Fruit fly (Drosophila melanogaster) whole organism, prepupa: ENCODE results near the gene CG31792.
A peak's percentile ranks its signal among the peaks of the same experiment; 100 is the strongest.

Experiments
- Blimp-1 ChIP-seq: fragments of 200-800 bp; sonication (Bioruptor generic); optimal IDR thresholded peaks from 3 replicates; lab custom pipeline; 2017; ENCODE audit warnings: missing biosample characterization, missing genetic modification characterization, mild to moderate bottlenecking, moderate library complexity, missing genetic modification reagents
- CG10631 ChIP-seq: fragments of 200-800 bp; sonication (Bioruptor generic); optimal IDR thresholded peaks from 2 replicates; lab custom pipeline; 2016; ENCODE audit warnings: missing biosample characterization, missing genetic modification characterization
- CG10669 ChIP-seq: fragments of 200-800 bp; sonication (Bioruptor generic); optimal IDR thresholded peaks from 3 replicates; lab custom pipeline; 2018; ENCODE audit warnings: missing biosample characterization, mild to moderate bottlenecking, missing genetic modification characterization, moderate library complexity
- CG11294 ChIP-seq: fragments of 200-800 bp; sonication (Bioruptor generic); IDR thresholded peaks from 2 replicates; pipeline ENCODE4 v1.3.6; 2022; ENCODE audit warnings: missing biosample characterization, missing genetic modification characterization
- CG11762 ChIP-seq: fragments of 200-800 bp; sonication (Bioruptor generic); optimal IDR thresholded peaks from 3 replicates; lab custom pipeline; 2016; ENCODE audit warnings: missing biosample characterization, missing genetic modification characterization; ENCODE audit not compliant: insufficient read depth
- CG11902 ChIP-seq: fragments of 200-800 bp; sonication (Bioruptor generic); optimal IDR thresholded peaks from 3 replicates; lab custom pipeline; 2016; ENCODE audit warnings: missing biosample characterization, missing genetic modification characterization
- CG15336 ChIP-seq: fragments of 200-800 bp; sonication (Bioruptor generic); IDR thresholded peaks from 2 replicates; pipeline ENCODE4 v1.3.6; 2022; ENCODE audit warnings: missing biosample characterization, missing genetic modification characterization
- CG1621 ChIP-seq: fragments of 200-800 bp; sonication (Bioruptor generic); optimal IDR thresholded peaks from 3 replicates; lab custom pipeline; 2018; ENCODE audit warnings: missing biosample characterization, mild to moderate bottlenecking, missing genetic modification characterization
- CG16779 ChIP-seq: fragments of 200-800 bp; sonication (Bioruptor generic); optimal IDR thresholded peaks from 3 replicates; lab custom pipeline; 2017; ENCODE audit warnings: missing biosample characterization, mild to moderate bottlenecking, missing genetic modification characterization
- CG3032 ChIP-seq: fragments of 200-800 bp; optimal IDR thresholded peaks from 2 replicates; lab custom pipeline; 2019; ENCODE audit warnings: missing biosample characterization, mild to moderate bottlenecking, missing genetic modification characterization, moderate library complexity
- CG31627 ChIP-seq: fragments of 200-800 bp; sonication (Bioruptor generic); optimal IDR thresholded peaks from 3 replicates; lab custom pipeline; 2016; ENCODE audit warnings: missing biosample characterization, missing genetic modification characterization
- CG32006 ChIP-seq: fragments of 200-800 bp; sonication (Bioruptor generic); optimal IDR thresholded peaks from 3 replicates; lab custom pipeline; 2017; ENCODE audit warnings: missing biosample characterization, mild to moderate bottlenecking, missing genetic modification characterization
- CG34406 ChIP-seq: fragments of 200-800 bp; sonication (Bioruptor generic); optimal IDR thresholded peaks from 3 replicates; lab custom pipeline; 2016; ENCODE audit warnings: missing biosample characterization, missing genetic modification characterization
- CG3919 ChIP-seq: fragments of 200-800 bp; sonication (Bioruptor generic); optimal IDR thresholded peaks from 3 replicates; lab custom pipeline; 2016; ENCODE audit warnings: missing biosample characterization, missing genetic modification characterization
- CG4318 ChIP-seq: fragments of 200-800 bp; sonication (Bioruptor generic); optimal IDR thresholded peaks from 3 replicates; lab custom pipeline; 2017; ENCODE audit warnings: missing biosample characterization, mild to moderate bottlenecking, missing genetic modification characterization
- CG6163 ChIP-seq: fragments of 200-800 bp; sonication (Bioruptor generic); IDR thresholded peaks from 3 replicates; pipeline ENCODE4 v1.3.6; 2022; ENCODE audit warnings: missing biosample characterization, missing genetic modification characterization
- CG6276 ChIP-seq: fragments of 200-800 bp; sonication (Bioruptor generic); optimal IDR thresholded peaks from 2 replicates; lab custom pipeline; 2017; ENCODE audit warnings: missing biosample characterization, mild to moderate bottlenecking, missing genetic modification characterization
- CG6792 ChIP-seq: fragments of 200-800 bp; sonication (Bioruptor generic); optimal IDR thresholded peaks from 3 replicates; lab custom pipeline; 2016; ENCODE audit warnings: missing biosample characterization, missing genetic modification characterization
- CG6808 ChIP-seq: fragments of 200-800 bp; sonication (Bioruptor generic); optimal IDR thresholded peaks from 3 replicates; lab custom pipeline; 2017; ENCODE audit warnings: missing biosample characterization, missing genetic modification characterization, mild to moderate bottlenecking, moderate library complexity, missing genetic modification reagents
- CG6854 ChIP-seq: fragments of 200-800 bp; sonication (Bioruptor generic); optimal IDR thresholded peaks from 2 replicates; lab custom pipeline; 2017; ENCODE audit warnings: missing biosample characterization, mild to moderate bottlenecking, missing genetic modification characterization
- CG8119 ChIP-seq: fragments of 200-800 bp; sonication (Bioruptor generic); IDR thresholded peaks from 3 replicates; pipeline ENCODE4 v1.3.6; 2022; ENCODE audit warnings: missing biosample characterization, missing genetic modification characterization
- CG8319 ChIP-seq: fragments of 200-800 bp; sonication (Bioruptor generic); optimal IDR thresholded peaks from 3 replicates; lab custom pipeline; 2016; ENCODE audit warnings: missing biosample characterization, missing genetic modification characterization
- CG9139 ChIP-seq: fragments of 200-800 bp; sonication (Bioruptor generic); optimal IDR thresholded peaks from 3 replicates; lab custom pipeline; 2017; ENCODE audit warnings: missing biosample characterization, mild to moderate bottlenecking, missing genetic modification characterization
- Eip75B ChIP-seq: fragments of 200-800 bp; sonication (Bioruptor generic); optimal IDR thresholded peaks from 3 replicates; lab custom pipeline; 2016; ENCODE audit warnings: missing biosample characterization, missing genetic modification characterization
- Eip78C ChIP-seq: fragments of 200-800 bp; sonication (Bioruptor generic); peaks from one replicate; lab custom pipeline; 2016; ENCODE audit warnings: missing biosample characterization, missing genetic modification characterization
- Ets21C ChIP-seq: fragments of 200-800 bp; sonication (Bioruptor generic); optimal IDR thresholded peaks from 3 replicates; lab custom pipeline; 2016; ENCODE audit warnings: missing biosample characterization, missing genetic modification characterization
- Ets96B ChIP-seq: fragments of 200-800 bp; optimal IDR thresholded peaks from 2 replicates; lab custom pipeline; 2019; ENCODE audit warnings: missing biosample characterization, mild to moderate bottlenecking, missing genetic modification characterization, moderate library complexity
- Hr38 ChIP-seq: sonication (Bioruptor generic); optimal IDR thresholded peaks from 2 replicates; lab custom pipeline; 2016; ENCODE audit warnings: missing biosample characterization, missing genetic modification characterization
- Hr39 ChIP-seq: fragments of 200-800 bp; sonication (Bioruptor generic); optimal IDR thresholded peaks from 2 replicates; lab custom pipeline; 2016; ENCODE audit warnings: missing biosample characterization, missing genetic modification characterization
- Hr4 ChIP-seq: fragments of 200-800 bp; sonication (Bioruptor generic); optimal IDR thresholded peaks from 3 replicates; lab custom pipeline; 2016; ENCODE audit warnings: missing biosample characterization, missing genetic modification characterization
- Lpt ChIP-seq: fragments of 200-800 bp; sonication (Bioruptor generic); optimal IDR thresholded peaks from 3 replicates; lab custom pipeline; 2016; ENCODE audit warnings: missing biosample characterization, missing genetic modification characterization
- Met ChIP-seq: fragments of 200-800 bp; sonication (Bioruptor generic); optimal IDR thresholded peaks from 3 replicates; lab custom pipeline; 2016; ENCODE audit warnings: missing biosample characterization, missing genetic modification characterization
- OdsH ChIP-seq: fragments of 200-800 bp; sonication (Bioruptor generic); optimal IDR thresholded peaks from 3 replicates; lab custom pipeline; 2016; ENCODE audit warnings: missing biosample characterization, missing genetic modification characterization
- Sox102F ChIP-seq: fragments of 200-800 bp; sonication (Bioruptor generic); optimal IDR thresholded peaks from 2 replicates; lab custom pipeline; 2016; ENCODE audit warnings: missing biosample characterization, mild to moderate bottlenecking, missing genetic modification characterization
- Sox14 ChIP-seq: fragments of 200-800 bp; sonication (Bioruptor generic); optimal IDR thresholded peaks from 3 replicates; lab custom pipeline; 2016; ENCODE audit warnings: missing biosample characterization, missing genetic modification characterization
- Sox15 ChIP-seq: fragments of 200-800 bp; sonication (Bioruptor generic); optimal IDR thresholded peaks from 3 replicates; lab custom pipeline; 2016; ENCODE audit warnings: missing biosample characterization, missing genetic modification characterization
- achi ChIP-seq: fragments of 200-800 bp; sonication (Bioruptor generic); optimal IDR thresholded peaks from 3 replicates; lab custom pipeline; 2016; ENCODE audit warnings: missing biosample characterization, missing genetic modification characterization
- acj6 ChIP-seq: fragments of 200-800 bp; sonication (Bioruptor generic); optimal IDR thresholded peaks from 3 replicates; lab custom pipeline; 2016; ENCODE audit warnings: missing biosample characterization, missing genetic modification characterization
- dsx ChIP-seq: fragments of 200-800 bp; optimal IDR thresholded peaks from 3 replicates; lab custom pipeline; 2019; ENCODE audit warnings: missing biosample characterization, mild to moderate bottlenecking, missing genetic modification characterization, moderate library complexity; ENCODE audit not compliant: poor library complexity, severe bottlenecking
- eg ChIP-seq: fragments of 200-800 bp; sonication (Bioruptor generic); IDR thresholded peaks from 3 replicates; pipeline ENCODE4 v1.3.6; 2022; ENCODE audit warnings: missing biosample characterization, missing genetic modification characterization
- esn ChIP-seq: fragments of 200-800 bp; sonication (Bioruptor generic); optimal IDR thresholded peaks from 2 replicates; lab custom pipeline; 2016; ENCODE audit warnings: missing biosample characterization, mild to moderate bottlenecking, missing genetic modification characterization, moderate library complexity
- fd85E ChIP-seq: fragments of 200-800 bp; sonication (Bioruptor generic); optimal IDR thresholded peaks from 3 replicates; lab custom pipeline; 2016; ENCODE audit warnings: missing biosample characterization, missing genetic modification characterization
- lz ChIP-seq: fragments of 200-800 bp; sonication (Bioruptor generic); optimal IDR thresholded peaks from 3 replicates; lab custom pipeline; 2016; ENCODE audit warnings: missing biosample characterization, missing genetic modification characterization
- net ChIP-seq: fragments of 200-800 bp; sonication (Bioruptor generic); optimal IDR thresholded peaks from 3 replicates; lab custom pipeline; 2016; ENCODE audit warnings: missing biosample characterization, missing genetic modification characterization
- pdm3 ChIP-seq: fragments of 200-800 bp; sonication (Bioruptor generic); optimal IDR thresholded peaks from 3 replicates; lab custom pipeline; 2016; ENCODE audit warnings: missing biosample characterization, missing genetic modification characterization
- salr ChIP-seq, 2 experiments: fragments of 200-800 bp; sonication (Bioruptor generic); optimal IDR thresholded peaks; 3 replicates each; lab custom pipeline; 2016 to 2018; ENCODE audit warnings: missing biosample characterization in 2 of 2, missing genetic modification characterization in 2 of 2, mild to moderate bottlenecking in 1 of 2
- spab ChIP-seq: fragments of 200-800 bp; sonication (Bioruptor generic); optimal IDR thresholded peaks from 2 replicates; lab custom pipeline; 2017; ENCODE audit warnings: missing biosample characterization, mild to moderate bottlenecking, missing genetic modification characterization, missing genetic modification reagents
- topi ChIP-seq: fragments of 200-800 bp; sonication (Bioruptor generic); optimal IDR thresholded peaks from 3 replicates; lab custom pipeline; 2016; ENCODE audit warnings: missing biosample characterization, missing genetic modification characterization

Gene CG31792

DNA sequence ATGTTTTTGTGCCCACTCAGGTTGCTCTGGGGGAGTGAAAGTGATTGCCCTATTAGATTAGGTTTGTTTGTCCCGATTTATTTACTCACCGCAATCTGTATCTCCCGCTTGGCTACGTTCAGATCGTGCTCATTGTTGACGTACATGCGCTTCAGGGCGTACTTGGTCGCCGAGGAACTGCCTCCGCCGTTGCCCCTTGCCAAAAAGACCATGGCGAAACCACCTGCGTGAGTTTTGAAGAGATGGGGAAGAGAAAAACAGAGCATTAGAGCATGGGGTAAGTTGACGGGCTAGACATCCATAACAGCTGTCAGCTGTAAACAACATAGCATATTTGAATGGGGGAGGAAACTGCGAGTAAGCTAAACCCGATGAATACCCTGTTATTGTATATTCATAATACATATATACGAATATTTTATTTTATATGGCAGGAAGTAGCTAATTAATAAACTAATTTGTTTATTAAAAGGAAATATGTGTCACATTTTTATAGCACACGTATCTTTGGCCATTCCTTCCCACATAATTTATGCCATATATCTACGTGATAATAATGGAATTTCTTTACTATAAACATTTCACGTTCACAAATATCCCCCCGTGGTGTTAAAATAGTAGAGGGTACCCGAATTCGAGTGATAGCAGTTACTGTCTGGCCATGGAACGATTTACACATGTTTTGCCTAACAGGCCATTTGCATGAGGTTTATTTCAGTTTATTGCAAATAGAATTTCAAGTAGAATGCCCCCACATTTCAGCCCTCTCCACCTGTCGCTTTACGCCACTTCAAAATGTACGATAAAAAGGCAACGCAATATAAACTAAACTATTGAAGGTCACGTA is 31.7 kb upstream of the CG31792 start (continued):
- TF ChIP-seq CG32006 (GFP tag; lab: Kevin White, UChicago), result peak; percentile 0
- TF ChIP-seq Lpt (GFP tag; lab: Kevin White, UChicago), result no peak
- TF ChIP-seq Sox15 (GFP tag; lab: Kevin White, UChicago), result no peak
- TF ChIP-seq pdm3 (GFP tag; lab: Kevin White, UChicago), result no peak
- TF ChIP-seq Eip75B (GFP tag; lab: Kevin White, UChicago), result no peak
- TF ChIP-seq CG3032 (tag; lab: Kevin White, UChicago), result no peak
- TF ChIP-seq eg (GFP tag; lab: Robert Waterston, UW), result 0 out of 3 replicates have a peak, but pooled peaks have one; percentile 6

DNA sequence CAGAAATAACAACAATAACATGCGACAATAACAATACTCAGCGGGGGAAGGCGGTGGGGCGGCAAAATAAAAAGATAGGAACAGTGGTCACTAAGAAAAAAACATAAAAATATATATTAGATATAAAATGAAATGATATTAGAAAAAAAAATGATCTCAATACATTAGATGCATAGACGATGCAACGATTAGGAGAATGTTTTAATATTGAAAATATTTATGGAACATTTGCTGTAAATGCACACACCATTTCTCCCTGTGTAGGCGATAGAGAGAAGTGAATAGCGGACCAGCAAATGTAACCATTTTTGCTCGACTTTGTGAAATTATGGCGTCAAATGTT is 31.1 kb upstream of the CG31792 start:
- TF ChIP-seq pdm3 (GFP tag; lab: Kevin White, UChicago) (no peak), fd85E (no peak), CG16779 (tag; lab: Kevin White, UChicago) (no peak), CG11902 (GFP tag; lab: Kevin White, UChicago) (no peak), CG15336 (GFP tag; lab: Robert Waterston, UW) (peak; percentile 84), CG31627 (GFP tag; lab: Kevin White, UChicago) (no peak), CG10631 (GFP tag; lab: Kevin White, UChicago) (peak; percentile 26), OdsH (GFP tag; lab: Kevin White, UChicago) (peak; percentile 37), CG8119 (GFP tag; lab: Robert Waterston, UW) (peak; percentile 80), Ets96B (tag; lab: Kevin White, UChicago) (peak; percentile 59), CG6163 (GFP tag; lab: Robert Waterston, UW) (peak; percentile 82), CG8319 (GFP tag; lab: Kevin White, UChicago) (peak; percentile 4), CG6808 (GFP tag; lab: Kevin White, UChicago) (no peak), Sox102F (GFP tag; lab: Kevin White, UChicago) (peak; percentile 29), Blimp-1 (GFP tag; lab: Kevin White, UChicago) (no peak), achi (peak; percentile 20), dsx (peak; percentile 5), Hr38 (GFP tag; lab: Kevin White, UChicago) (no peak), CG4318 (GFP tag; lab: Kevin White, UChicago) (peak; percentile 9), Hr4 (GFP tag; lab: Kevin White, UChicago) (peak; percentile 47), topi (GFP tag; lab: Kevin White, UChicago) (peak; percentile 44), esn (peak; percentile 48), Hr39 (GFP tag; lab: Kevin White, UChicago) (no peak), CG11294 (GFP tag; lab: Robert Waterston, UW) (peak; percentile 81), Eip75B (GFP tag; lab: Kevin White, UChicago) (no peak), CG10669 (GFP tag; lab: Kevin White, UChicago) (peak; percentile 52), CG3919 (GFP tag; lab: Kevin White, UChicago) (peak; percentile 52), Lpt (GFP tag; lab: Kevin White, UChicago) (peak; percentile 20), CG3032 (tag; lab: Kevin White, UChicago) (peak; percentile 48), Sox15 (GFP tag; lab: Kevin White, UChicago) (no peak), Eip78C (peak; percentile 88), spab (no peak), CG1621 (no peak), Sox14 (GFP tag; lab: Kevin White, UChicago) (peak; percentile 5), acj6 (GFP tag; lab: Kevin White, UChicago) (peak; percentile 18), CG9139 (no peak), Met (GFP tag; lab: Kevin White, UChicago) (peak; percentile 30), net (peak; percentile 16), lz (GFP tag; lab: Kevin White, UChicago) (peak; percentile 11), Ets21C (GFP tag; lab: Kevin White, UChicago) (no peak), salr (GFP tag; optimal IDR thresholded peaks at IDR 0.05; lab: Kevin White, UChicago) (no peak), CG34406 (GFP tag; lab: Kevin White, UChicago) (peak; percentile 47), CG6276 (GFP tag; lab: Kevin White, UChicago) (peak; percentile 40), CG6854 (GFP tag; lab: Kevin White, UChicago) (no peak), CG11762 (GFP tag; lab: Kevin White, UChicago) (peak; percentile 51), CG6792 (GFP tag; lab: Kevin White, UChicago) (no peak)
